Worm (Caenorhabditis elegans): Measurements from ENCODE around the gene C14A6.3.

DNA sequence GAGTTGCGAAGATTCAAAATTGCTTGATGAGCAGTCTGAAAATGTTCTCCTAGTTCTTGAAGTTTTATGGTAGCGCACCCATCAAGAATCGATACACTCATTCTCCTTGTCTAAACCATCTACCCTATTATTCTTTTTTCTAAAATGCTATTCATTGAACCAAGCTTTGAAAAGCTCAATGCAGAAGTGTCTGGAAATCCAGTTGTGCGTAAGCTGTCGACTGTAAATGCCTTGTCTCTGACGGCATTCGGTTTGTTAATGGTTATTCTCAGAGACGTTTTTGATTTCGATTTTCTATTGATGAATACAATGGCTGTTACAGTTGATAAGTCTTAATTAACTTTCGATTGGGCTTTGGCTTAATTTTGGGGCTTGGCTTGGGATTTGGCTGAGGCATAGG, 16.4 kb downstream of the C14A6.3 start, which contains the start of gene C14A6.12:
- TF ChIP-seq pqm-1 (tag; optimal IDR thresholded peaks at IDR 0.05) (no peak), ama-1 (optimal IDR thresholded peaks at IDR 0.05) (no peak), ceh-2 (tag; optimal IDR thresholded peaks at IDR 0.05) (no peak), sdc-2 (tag; optimal IDR thresholded peaks at IDR 0.05) (no peak), pat-9 (tag; optimal IDR thresholded peaks at IDR 0.05) (no peak), ceh-22 (tag; optimal IDR thresholded peaks at IDR 0.05) (no peak), K02D7.2 (tag; optimal IDR thresholded peaks at IDR 0.05) (no peak), hlh-6 (tag; optimal IDR thresholded peaks at IDR 0.05) (no peak), pha-2 (tag; optimal IDR thresholded peaks at IDR 0.05) (no peak)

All from whole organism, late embryonic.